Fruit fly (Drosophila melanogaster): ENCODE results near the gene RpS13.

RpS13 gene

dm6 chr2L:8382646-8383045 is 18.2 kb upstream of the RpS13 start, which contains the start of the genes CG13392 and Rcd4 (continued):
- peak; percentile 47 for TF ChIP-seq svp (GFP tag)
- TF ChIP-seq Eip78C (GFP tag), result peak; percentile 78
- peak in 1 of 2 experiments; percentile 26 for TF ChIP-seq ss (GFP tag; optimal IDR thresholded peaks at IDR 0.05)
- no peak for TF ChIP-seq Gug (GFP tag; IDR thresholded peaks at IDR 0.05)
- peak; percentile 39 for TF ChIP-seq CG11902 (GFP tag; optimal IDR thresholded peaks at IDR 0.05)
- peak; percentile 64 for TF ChIP-seq eg (GFP tag; IDR thresholded peaks at IDR 0.05)
- peak; percentile 21 for TF ChIP-seq CG11762 (GFP tag; optimal IDR thresholded peaks at IDR 0.05; ENCODE audit: insufficient read depth)
- no peak for TF ChIP-seq dac (GFP tag; optimal IDR thresholded peaks at IDR 0.05)
- peak; percentile 66 for TF ChIP-seq Hr39 (GFP tag; optimal IDR thresholded peaks at IDR 0.05)
- peak; percentile 12 for TF ChIP-seq Ets96B (tag; optimal IDR thresholded peaks at IDR 0.05)
- TF ChIP-seq pdm3 (GFP tag; optimal IDR thresholded peaks at IDR 0.05), result peak; percentile 57
- TF ChIP-seq CG9139 (GFP tag; optimal IDR thresholded peaks at IDR 0.05), result no peak
- TF ChIP-seq lz (GFP tag; optimal IDR thresholded peaks at IDR 0.05), result peak; percentile 75
- TF ChIP-seq Eip75B (GFP tag; optimal IDR thresholded peaks at IDR 0.05), result peak; percentile 50
- TF ChIP-seq CG10631 (GFP tag; optimal IDR thresholded peaks at IDR 0.05), result peak; percentile 62

- peak; percentile 37; the same call in 1 of the 3 replicates for TF ChIP-seq CG6163 (GFP tag; IDR thresholded peaks at IDR 0.05)
- TF ChIP-seq CG4318 (GFP tag; optimal IDR thresholded peaks at IDR 0.05), result no peak
- TF ChIP-seq CG34406 (GFP tag; optimal IDR thresholded peaks at IDR 0.05), result peak; percentile 29
- TF ChIP-seq dsx (GFP tag; optimal IDR thresholded peaks at IDR 0.05; ENCODE audit: poor library complexity, severe bottlenecking), result peak; percentile 46
- TF ChIP-seq net (GFP tag; optimal IDR thresholded peaks at IDR 0.05), result peak; percentile 32
- TF ChIP-seq eg (GFP tag; IDR thresholded peaks at IDR 0.05), result 0 out of 3 replicates have a peak, but pooled peaks have one; percentile 48
- peak; percentile 52 for TF ChIP-seq Sox102F (GFP tag; optimal IDR thresholded peaks at IDR 0.05)
- TF ChIP-seq Eip75B (GFP tag; optimal IDR thresholded peaks at IDR 0.05), result peak; percentile 38
- TF ChIP-seq CG3919 (GFP tag; optimal IDR thresholded peaks at IDR 0.05), result peak; percentile 48
- TF ChIP-seq CG9139 (GFP tag; optimal IDR thresholded peaks at IDR 0.05), result peak; percentile 6
- TF ChIP-seq fd59A (GFP tag; optimal IDR thresholded peaks at IDR 0.05), result no peak
- no peak for TF ChIP-seq CG10669 (GFP tag; optimal IDR thresholded peaks at IDR 0.05)
- TF ChIP-seq salr (GFP tag; optimal IDR thresholded peaks at IDR 0.05), result peak in 1 of 2 experiments; percentile 19
- peak; percentile 45; the same call in 1 of the 3 replicates for TF ChIP-seq CG8119 (GFP tag; IDR thresholded peaks at IDR 0.05)
- TF ChIP-seq Sox15 (GFP tag; optimal IDR thresholded peaks at IDR 0.05), result peak; percentile 12
- no peak for TF ChIP-seq CG16779 (tag; optimal IDR thresholded peaks at IDR 0.05)
- peak; percentile 39 for TF ChIP-seq CG15336 (GFP tag; IDR thresholded peaks at IDR 0.05)
- TF ChIP-seq CG32006 (GFP tag; optimal IDR thresholded peaks at IDR 0.05), result peak; percentile 14
- TF ChIP-seq Ets96B (tag; optimal IDR thresholded peaks at IDR 0.05), result peak; percentile 1
- peak; percentile 45 for TF ChIP-seq Sox14 (GFP tag; optimal IDR thresholded peaks at IDR 0.05)
- no peak for TF ChIP-seq CG6276 (GFP tag; optimal IDR thresholded peaks at IDR 0.05)
- peak; percentile 9 for TF ChIP-seq fd85E (GFP tag; optimal IDR thresholded peaks at IDR 0.05)
- TF ChIP-seq achi (GFP tag; optimal IDR thresholded peaks at IDR 0.05), result peak; percentile 39
- peak; percentile 9 for TF ChIP-seq Eip93F (GFP tag; optimal IDR thresholded peaks at IDR 0.05)
- peak; percentile 29 for TF ChIP-seq cyc (GFP tag; optimal IDR thresholded peaks at IDR 0.05)
- peak; percentile 66 for TF ChIP-seq fkh (GFP tag; optimal IDR thresholded peaks at IDR 0.05)
- TF ChIP-seq CG11762 (GFP tag; optimal IDR thresholded peaks at IDR 0.05; ENCODE audit: insufficient read depth), result no peak
- no peak for TF ChIP-seq Ets21C (GFP tag; optimal IDR thresholded peaks at IDR 0.05)
- TF ChIP-seq Blimp-1 (GFP tag; optimal IDR thresholded peaks at IDR 0.05), result peak; percentile 64
- TF ChIP-seq Lpt (GFP tag; optimal IDR thresholded peaks at IDR 0.05), result no peak
- TF ChIP-seq CG8632 (GFP tag; optimal IDR thresholded peaks at IDR 0.05), result peak; percentile 2
- peak; percentile 44 for TF ChIP-seq topi (GFP tag; optimal IDR thresholded peaks at IDR 0.05)
- peak; percentile 37 for TF ChIP-seq acj6 (GFP tag; optimal IDR thresholded peaks at IDR 0.05)
- no peak for TF ChIP-seq CG11902 (GFP tag; optimal IDR thresholded peaks at IDR 0.05)
- TF ChIP-seq Hr38 (GFP tag; optimal IDR thresholded peaks at IDR 0.05), result no peak
- no peak for TF ChIP-seq dac (GFP tag; optimal IDR thresholded peaks at IDR 0.05)
- TF ChIP-seq Hr4 (GFP tag; optimal IDR thresholded peaks at IDR 0.05), result peak; percentile 48
- TF ChIP-seq CG1621 (tag; optimal IDR thresholded peaks at IDR 0.05), result no peak
- TF ChIP-seq Met (GFP tag; optimal IDR thresholded peaks at IDR 0.05), result peak; percentile 52
- TF ChIP-seq ss (GFP tag; optimal IDR thresholded peaks at IDR 0.05), result peak in 1 of 2 experiments; percentile 11
- TF ChIP-seq CG31627 (GFP tag; optimal IDR thresholded peaks at IDR 0.05), result peak; percentile 19
- peak; percentile 38 for TF ChIP-seq lz (GFP tag; optimal IDR thresholded peaks at IDR 0.05)
These were observed 17.1 kb upstream of the RpS13 start, which contains the start of gene AlaRS for dm6 chr2L:8381508-8382036. AlaRS (minus strand) TSS chr2L:8381764.

Measured in whole organism, prepupa.